Fruit fly (Drosophila melanogaster) whole organism, embryonic: ENCODE results near the gene CG32333.

Experiments
- CG10321 ChIP-seq: fragments of 200-800 bp; sonication (Bioruptor generic); IDR thresholded peaks from 2 replicates; pipeline ENCODE4 v1.3.6; 2022; ENCODE audit warnings: missing biosample characterization, missing genetic modification characterization
- CG10543 ChIP-seq: fragments of 200-800 bp; sonication (Bioruptor generic); optimal IDR thresholded peaks from 3 replicates; lab custom pipeline; 2017; ENCODE audit warnings: missing biosample characterization, mild to moderate bottlenecking, missing genetic modification characterization, moderate library complexity
- CG11695 ChIP-seq: fragments of 200-800 bp; sonication (Bioruptor generic); IDR thresholded peaks from 3 replicates; pipeline ENCODE4 v1.3.6; 2022; ENCODE audit warnings: missing biosample characterization, missing genetic modification characterization
- CG12942 ChIP-seq: fragments of 200-800 bp; sonication (Bioruptor generic); optimal IDR thresholded peaks from 3 replicates; lab custom pipeline; 2016; ENCODE audit warnings: missing biosample characterization, missing genetic modification characterization
- CG14441 ChIP-seq: fragments of 200-800 bp; sonication (Bioruptor generic); IDR thresholded peaks from 2 replicates; pipeline ENCODE4 v1.3.6; 2022; ENCODE audit warnings: missing biosample characterization, missing genetic modification characterization
- CG15269 ChIP-seq: fragments of 200-800 bp; sonication (Bioruptor generic); optimal IDR thresholded peaks from 2 replicates; lab custom pipeline; 2018; ENCODE audit warnings: missing biosample characterization, mild to moderate bottlenecking, missing genetic modification characterization, moderate library complexity
- CG1529 ChIP-seq: fragments of 200-800 bp; sonication (Bioruptor generic); optimal IDR thresholded peaks from 3 replicates; lab custom pipeline; 2018; ENCODE audit warnings: missing biosample characterization, missing genetic modification characterization
- CG16815 ChIP-seq: fragments of 200-800 bp; sonication (Bioruptor generic); optimal IDR thresholded peaks from 3 replicates; lab custom pipeline; 2017; ENCODE audit warnings: missing biosample characterization, mild to moderate bottlenecking, missing genetic modification characterization
- CG1792 ChIP-seq: fragments of 200-800 bp; sonication (Bioruptor generic); optimal IDR thresholded peaks from 2 replicates; lab custom pipeline; 2016; ENCODE audit warnings: missing biosample characterization, missing genetic modification characterization
- CG18262 ChIP-seq: fragments of 200-800 bp; optimal IDR thresholded peaks from 3 replicates; lab custom pipeline; 2019; ENCODE audit warnings: missing biosample characterization, mild to moderate bottlenecking, missing genetic modification characterization, moderate library complexity
- CG31365 ChIP-seq: fragments of 200-800 bp; sonication (Bioruptor generic); optimal IDR thresholded peaks from 2 replicates; lab custom pipeline; 2018; ENCODE audit warnings: missing biosample characterization, mild to moderate bottlenecking, missing genetic modification characterization
- CG6813 ChIP-seq: fragments of 200-800 bp; sonication (Bioruptor generic); optimal IDR thresholded peaks from 2 replicates; lab custom pipeline; 2017; ENCODE audit warnings: missing biosample characterization, missing genetic modification characterization, mild to moderate bottlenecking, moderate library complexity, missing genetic modification reagents
- CG7928 ChIP-seq: fragments of 200-800 bp; sonication (Bioruptor generic); optimal IDR thresholded peaks from 2 replicates; lab custom pipeline; 2017; ENCODE audit warnings: missing biosample characterization, mild to moderate bottlenecking, missing genetic modification characterization
- CG8478 ChIP-seq: fragments of >200 bp; optimal IDR thresholded peaks from 2 replicates; lab custom pipeline; 2018
- CG8765 ChIP-seq: fragments of 200-800 bp; sonication (Bioruptor generic); IDR thresholded peaks from 2 replicates; pipeline ENCODE4 v1.3.6; 2022; ENCODE audit warnings: missing biosample characterization, missing genetic modification characterization
- CG9876 ChIP-seq: fragments of 200-800 bp; sonication (Bioruptor generic); optimal IDR thresholded peaks from 2 replicates; lab custom pipeline; 2016; ENCODE audit warnings: missing biosample characterization, missing genetic modification characterization
- D19A ChIP-seq: fragments of 200-800 bp; optimal IDR thresholded peaks from 3 replicates; lab custom pipeline; 2019; ENCODE audit warnings: missing biosample characterization, mild to moderate bottlenecking, missing genetic modification characterization, moderate library complexity
- Doc2 ChIP-seq: fragments of 200-800 bp; sonication (Bioruptor generic); IDR thresholded peaks from 2 replicates; pipeline ENCODE4 v1.3.6; 2022; ENCODE audit warnings: missing biosample characterization, missing genetic modification characterization
- Ets97D ChIP-seq: fragments of 200-800 bp; sonication (Bioruptor generic); optimal IDR thresholded peaks from 3 replicates; lab custom pipeline; 2016; ENCODE audit warnings: missing biosample characterization, missing genetic modification characterization
- Gug ChIP-seq: fragments of 200-800 bp; sonication (Bioruptor generic); IDR thresholded peaks from 4 replicates; pipeline ENCODE4 v1.3.6; 2022; ENCODE audit warnings: missing biosample characterization, missing genetic modification characterization
- H15 ChIP-seq: fragments of 200-800 bp; sonication (Bioruptor generic); IDR thresholded peaks from 3 replicates; pipeline ENCODE4 v1.3.6; 2022; ENCODE audit warnings: missing biosample characterization, missing genetic modification characterization
- Kr ChIP-seq: fragments of 200-800 bp; sonication (Bioruptor generic); optimal IDR thresholded peaks from 2 replicates; lab custom pipeline; 2017; ENCODE audit warnings: missing biosample characterization, mild to moderate bottlenecking, missing genetic modification characterization
- Nf-YA ChIP-seq: fragments of 200-800 bp; sonication (Bioruptor generic); IDR thresholded peaks from 2 replicates; pipeline ENCODE4 v1.3.6; 2022; ENCODE audit warnings: missing biosample characterization, missing genetic modification characterization
- Ptx1 ChIP-seq: fragments of 200-800 bp; sonication (Bioruptor generic); IDR thresholded peaks from 2 replicates; pipeline ENCODE4 v1.3.6; 2022; ENCODE audit warnings: missing biosample characterization, missing genetic modification characterization
- Sin3A ChIP-seq: fragments of >200 bp; optimal IDR thresholded peaks from 2 replicates; lab custom pipeline; 2018
- Taf1 ChIP-seq: fragments of 200-800 bp; sonication (Bioruptor generic); IDR thresholded peaks from 2 replicates; pipeline ENCODE4 v1.3.6; 2022; ENCODE audit warnings: missing biosample characterization, missing genetic modification characterization
- ap ChIP-seq: fragments of 200-800 bp; sonication (Bioruptor generic); IDR thresholded peaks from 2 replicates; pipeline ENCODE4 v1.3.6; 2022; ENCODE audit warnings: missing biosample characterization, missing genetic modification characterization
- ara ChIP-seq: fragments of 200-800 bp; sonication (Bioruptor generic); IDR thresholded peaks from 2 replicates; pipeline ENCODE4 v1.3.6; 2022; ENCODE audit warnings: missing biosample characterization, missing genetic modification characterization
- ato ChIP-seq: fragments of 200-800 bp; sonication (Bioruptor generic); IDR thresholded peaks from 2 replicates; pipeline ENCODE4 v1.3.6; 2022; ENCODE audit warnings: missing biosample characterization, missing genetic modification characterization; ENCODE audit not compliant: partially characterized antibody
- bowl ChIP-seq: fragments of 200-800 bp; sonication (Bioruptor generic); IDR thresholded peaks from 2 replicates; pipeline ENCODE4 v1.3.6; 2022; ENCODE audit warnings: missing biosample characterization, missing genetic modification characterization
- cad ChIP-seq: fragments of >200 bp; optimal IDR thresholded peaks from 2 replicates; lab custom pipeline; 2017; ENCODE audit warnings: missing biosample characterization, missing genetic modification characterization
- ci ChIP-seq: fragments of 200-800 bp; sonication (Bioruptor generic); IDR thresholded peaks from 3 replicates; pipeline ENCODE4 v1.3.6; 2022; ENCODE audit warnings: missing biosample characterization, missing genetic modification characterization
- corto ChIP-seq: fragments of 200-800 bp; sonication (Bioruptor generic); optimal IDR thresholded peaks from 2 replicates; lab custom pipeline; 2016; ENCODE audit warnings: missing biosample characterization, mild to moderate bottlenecking, missing genetic modification characterization, moderate library complexity
- emc ChIP-seq: fragments of 200-800 bp; sonication (Bioruptor generic); optimal IDR thresholded peaks from 2 replicates; lab custom pipeline; 2016; ENCODE audit warnings: missing biosample characterization, missing genetic modification characterization
- exex ChIP-seq: fragments of 200-800 bp; sonication (Bioruptor generic); optimal IDR thresholded peaks from 4 replicates; lab custom pipeline; 2018; ENCODE audit warnings: missing biosample characterization, mild to moderate bottlenecking, missing genetic modification characterization, moderate library complexity
- eyg ChIP-seq: fragments of 200-800 bp; sonication (Bioruptor generic); optimal IDR thresholded peaks from 3 replicates; lab custom pipeline; 2016; ENCODE audit warnings: missing biosample characterization, missing genetic modification characterization
- fu2 ChIP-seq: fragments of 200-800 bp; sonication (Bioruptor generic); optimal IDR thresholded peaks from 2 replicates; lab custom pipeline; 2016; ENCODE audit warnings: missing biosample characterization, missing genetic modification characterization
- gcm2 ChIP-seq: fragments of 200-800 bp; sonication (Bioruptor generic); optimal IDR thresholded peaks from 2 replicates; lab custom pipeline; 2016; ENCODE audit warnings: missing biosample characterization, missing genetic modification characterization
- gsb ChIP-seq: fragments of 200-800 bp; sonication (Bioruptor generic); IDR thresholded peaks from 2 replicates; pipeline ENCODE4 v1.3.6; 2022; ENCODE audit warnings: missing biosample characterization, missing genetic modification characterization
- hth ChIP-seq: fragments of >200 bp; optimal IDR thresholded peaks from 2 replicates; lab custom pipeline; 2017; ENCODE audit warnings: inconsistent platforms
- jumu ChIP-seq: fragments of 200-800 bp; sonication (Bioruptor generic); optimal IDR thresholded peaks from 3 replicates; lab custom pipeline; 2016; ENCODE audit warnings: missing biosample characterization, missing genetic modification characterization
- ken ChIP-seq: fragments of 200-800 bp; sonication (Bioruptor generic); IDR thresholded peaks from 3 replicates; pipeline ENCODE4 v1.3.6; 2022; ENCODE audit warnings: missing biosample characterization, missing genetic modification characterization
- knrl ChIP-seq: fragments of 200-800 bp; sonication (Bioruptor generic); IDR thresholded peaks from 3 replicates; pipeline ENCODE4 v1.3.6; 2022; ENCODE audit warnings: missing biosample characterization, missing genetic modification characterization; ENCODE audit not compliant: partially characterized antibody
- lilli ChIP-seq: fragments of 200-800 bp; sonication (Bioruptor generic); optimal IDR thresholded peaks from 3 replicates; lab custom pipeline; 2016; ENCODE audit warnings: missing biosample characterization, missing genetic modification characterization
- mirr ChIP-seq: fragments of 200-800 bp; sonication (Bioruptor generic); optimal IDR thresholded peaks from 3 replicates; lab custom pipeline; 2018; ENCODE audit warnings: missing biosample characterization, mild to moderate bottlenecking, missing genetic modification characterization
- nerfin-1 ChIP-seq: fragments of 200-800 bp; sonication (Bioruptor generic); optimal IDR thresholded peaks from 3 replicates; lab custom pipeline; 2019; ENCODE audit warnings: missing biosample characterization, mild to moderate bottlenecking, missing genetic modification characterization, moderate library complexity
- nmo ChIP-seq: fragments of 200-800 bp; sonication (Bioruptor generic); optimal IDR thresholded peaks from 2 replicates; lab custom pipeline; 2018; ENCODE audit warnings: missing biosample characterization, mild to moderate bottlenecking, missing genetic modification characterization, moderate library complexity
- nom ChIP-seq: fragments of 200-800 bp; sonication (Bioruptor generic); optimal IDR thresholded peaks from 2 replicates; lab custom pipeline; 2017; ENCODE audit warnings: missing biosample characterization, missing genetic modification characterization, mild to moderate bottlenecking, moderate library complexity, missing genetic modification reagents
- ro ChIP-seq: fragments of 200-800 bp; sonication (Bioruptor generic); IDR thresholded peaks from 2 replicates; pipeline ENCODE4 v1.3.6; 2022; ENCODE audit warnings: missing biosample characterization, missing genetic modification characterization
- sob ChIP-seq: fragments of 200-800 bp; sonication (Bioruptor generic); IDR thresholded peaks from 2 replicates; pipeline ENCODE4 v1.3.6; 2022; ENCODE audit warnings: missing biosample characterization, missing genetic modification characterization
- yki ChIP-seq: fragments of >200 bp; optimal IDR thresholded peaks from 3 replicates; lab custom pipeline; 2018

CG32333 gene

DNA sequence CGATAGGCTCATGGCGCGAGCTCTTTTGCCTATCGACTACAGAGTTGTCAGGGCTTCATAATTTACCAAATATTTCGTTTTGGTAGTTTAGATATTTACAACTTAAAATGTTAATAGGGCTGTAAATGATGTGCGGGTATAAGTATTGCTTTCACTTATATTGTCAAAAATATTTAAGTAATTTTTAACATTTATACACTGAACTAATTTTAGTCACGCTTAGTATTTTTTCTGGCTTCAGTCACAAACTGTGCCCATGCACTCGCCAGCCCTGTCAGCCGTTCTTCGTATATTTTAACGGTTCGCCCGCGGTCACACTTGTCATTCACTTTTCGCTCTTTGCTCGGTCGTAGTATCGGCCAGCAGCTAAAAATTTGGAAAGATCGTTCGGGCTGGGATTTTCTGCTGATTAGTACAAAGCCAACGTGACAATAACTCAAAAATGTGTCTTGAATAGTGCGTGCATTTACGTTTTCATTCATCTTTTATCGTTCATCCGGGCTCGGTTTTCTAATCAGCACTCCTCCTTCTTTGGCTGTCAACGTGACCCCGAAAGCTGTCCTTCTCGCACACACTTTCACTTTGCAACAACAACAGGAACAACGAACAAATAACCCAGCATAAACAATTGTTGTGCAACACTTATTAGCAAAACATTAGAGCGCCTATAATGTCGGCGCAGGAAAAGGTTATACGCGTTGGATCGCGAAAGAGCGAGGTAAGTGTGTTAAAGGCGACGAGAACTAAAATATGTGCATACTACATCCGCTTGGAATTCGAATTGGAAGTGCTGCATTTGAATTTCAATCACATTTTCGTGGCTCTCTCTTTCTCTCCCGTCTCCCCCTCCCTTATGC is 59.0 kb downstream of the CG32333 start, which contains the start of the genes Hmbs and CG2211 (continued):
- TF ChIP-seq D19A: peak; percentile 73
- TF ChIP-seq ro (GFP tag; lab: Robert Waterston, UW): no peak
- peak; percentile 95 for TF ChIP-seq lilli (GFP tag; lab: Kevin White, UChicago)
- peak; percentile 83 for TF ChIP-seq CG18262 (tag; lab: Kevin White, UChicago)
- TF ChIP-seq Sin3A (lab: Kevin White, UChicago): peak; percentile 91
- TF ChIP-seq Ets97D (GFP tag; lab: Kevin White, UChicago): peak; percentile 92
- TF ChIP-seq exex (tag; lab: Kevin White, UChicago): peak; percentile 68
- peak; percentile 78 for TF ChIP-seq ara
- peak; percentile 66 for TF ChIP-seq gcm2 (GFP tag; lab: Kevin White, UChicago)
- TF ChIP-seq knrl (GFP tag; lab: Robert Waterston, UW): peak; percentile 60
- peak; percentile 76 for TF ChIP-seq CG11695 (GFP tag; lab: Robert Waterston, UW)
- TF ChIP-seq CG7928 (GFP tag; lab: Kevin White, UChicago): peak; percentile 96
- TF ChIP-seq sob: peak; percentile 90
- TF ChIP-seq corto: no peak
- peak; percentile 50; the same call in 1 of the 2 replicates for TF ChIP-seq gsb (GFP tag; lab: Robert Waterston, UW)
- peak; percentile 81 for TF ChIP-seq ken
- peak; percentile 29 for TF ChIP-seq nom (GFP tag; lab: Kevin White, UChicago)
- TF ChIP-seq ap: peak; percentile 54; the same call in 1 of the 2 replicates
- TF ChIP-seq eyg (GFP tag; lab: Kevin White, UChicago): peak; percentile 75
- TF ChIP-seq Taf1: peak; percentile 50; the same call in 1 of the 2 replicates
- peak; percentile 68 for TF ChIP-seq emc (GFP tag; lab: Kevin White, UChicago)
- peak; percentile 90 for TF ChIP-seq CG12942 (GFP tag; lab: Kevin White, UChicago)
- peak; percentile 78; the same call in 3 of the 4 replicates for TF ChIP-seq Gug (GFP tag; lab: Robert Waterston, UW)
- TF ChIP-seq ci (GFP tag; lab: Robert Waterston, UW): peak; percentile 92
- TF ChIP-seq CG10321 (GFP tag; lab: Robert Waterston, UW): peak; percentile 45; the same call in 1 of the 2 replicates
- TF ChIP-seq nmo (GFP tag; lab: Kevin White, UChicago): peak; percentile 90
- TF ChIP-seq CG6813 (GFP tag; lab: Kevin White, UChicago): peak; percentile 79
- peak; percentile 86 for TF ChIP-seq CG15269
- peak; percentile 84 for TF ChIP-seq CG9876 (GFP tag; lab: Kevin White, UChicago)
- peak; percentile 78 for TF ChIP-seq H15 (GFP tag; lab: Robert Waterston, UW)
- peak; percentile 84 for TF ChIP-seq nerfin-1 (tag; lab: Kevin White, UChicago)
- no peak for TF ChIP-seq yki (lab: Kevin White, UChicago)
- peak; percentile 70 for TF ChIP-seq CG8765
- TF ChIP-seq mirr: peak; percentile 80
- TF ChIP-seq CG1529: peak; percentile 44
- TF ChIP-seq Kr: no peak
- peak; percentile 83 for TF ChIP-seq CG14441 (GFP tag; lab: Robert Waterston, UW)
- peak; percentile 87 for TF ChIP-seq Ptx1 (GFP tag; lab: Robert Waterston, UW)
- TF ChIP-seq hth (lab: Kevin White, UChicago): no peak
- peak; percentile 77 for TF ChIP-seq Nf-YA
- peak; percentile 84 for TF ChIP-seq fu2 (GFP tag; lab: Kevin White, UChicago)
- peak; percentile 60; the same call in 1 of the 2 replicates for TF ChIP-seq bowl (GFP tag; lab: Robert Waterston, UW)
- peak; percentile 71 for TF ChIP-seq CG16815 (GFP tag; lab: Kevin White, UChicago)
- TF ChIP-seq Doc2 (GFP tag; lab: Robert Waterston, UW): no peak
- no peak for TF ChIP-seq cad
- TF ChIP-seq jumu (GFP tag; lab: Kevin White, UChicago): peak; percentile 84
- TF ChIP-seq CG8478 (lab: Kevin White, UChicago): no peak
- TF ChIP-seq CG10543 (GFP tag; lab: Kevin White, UChicago): peak; percentile 92
- TF ChIP-seq CG1792 (GFP tag; lab: Kevin White, UChicago): peak; percentile 75
- TF ChIP-seq CG31365 (tag; lab: Kevin White, UChicago): peak; percentile 25
- TF ChIP-seq ato (GFP tag; lab: Robert Waterston, UW): no peak
